Worm (Caenorhabditis elegans) whole organism, L2 larva: ENCODE measurements around the gene fzr-1.

Experiments used
- C34F6.9 ChIP-seq: fragments of 150-350 bp; optimal IDR thresholded peaks from 2 replicates; lab custom pipeline; 2014; ENCODE audit warnings: missing biosample characterization, missing genetic modification characterization
- R02D3.7 ChIP-seq: fragments of 150-350 bp; optimal IDR thresholded peaks from 2 replicates; lab custom pipeline; 2014; ENCODE audit warnings: missing biosample characterization, missing genetic modification characterization
- alr-1 ChIP-seq: fragments of 150-350 bp; optimal IDR thresholded peaks from 2 replicates; lab custom pipeline; 2014; ENCODE audit warnings: missing biosample characterization, missing genetic modification characterization
- aly-2 ChIP-seq: fragments of 150-350 bp; optimal IDR thresholded peaks from 2 replicates; lab custom pipeline; 2014; ENCODE audit warnings: missing biosample characterization, missing genetic modification characterization
- ceh-16 ChIP-seq: fragments of 150-350 bp; optimal IDR thresholded peaks from 2 replicates; lab custom pipeline; 2014; ENCODE audit warnings: missing biosample characterization, missing genetic modification characterization
- ceh-82 ChIP-seq: fragments of 150-350 bp; optimal IDR thresholded peaks from 2 replicates; lab custom pipeline; 2014; ENCODE audit warnings: missing biosample characterization, missing genetic modification characterization
- crh-2 ChIP-seq: sonication (generic microtip); optimal IDR thresholded peaks from 2 replicates; lab custom pipeline; 2017; ENCODE audit warnings: missing biosample characterization, missing genetic modification characterization
- dmd-4 ChIP-seq: sonication (generic microtip); optimal IDR thresholded peaks from 2 replicates; lab custom pipeline; 2017; ENCODE audit warnings: missing biosample characterization, missing genetic modification characterization
- egl-27 ChIP-seq: sonication (generic microtip); optimal IDR thresholded peaks from 3 replicates; lab custom pipeline; 2017; ENCODE audit warnings: missing biosample characterization, missing genetic modification reagents, missing genetic modification characterization
- elt-1 ChIP-seq: fragments of 150-350 bp; optimal IDR thresholded peaks from 2 replicates; lab custom pipeline; 2014; ENCODE audit warnings: missing biosample characterization, missing genetic modification characterization
- elt-3 ChIP-seq: sonication (generic microtip); optimal IDR thresholded peaks from 2 replicates; lab custom pipeline; 2017; ENCODE audit warnings: missing biosample characterization, missing genetic modification characterization
- fos-1 ChIP-seq: fragments of 150-350 bp; optimal IDR thresholded peaks from 2 replicates; lab custom pipeline; 2014; ENCODE audit warnings: missing biosample characterization, missing genetic modification characterization
- gmeb-1 ChIP-seq: fragments of 150-350 bp; optimal IDR thresholded peaks from 2 replicates; lab custom pipeline; 2014; ENCODE audit warnings: missing biosample characterization, missing genetic modification characterization
- lin-11 ChIP-seq: fragments of 150-350 bp; sonication (generic microtip); optimal IDR thresholded peaks from 2 replicates; lab custom pipeline; 2014; ENCODE audit warnings: missing biosample characterization, missing genetic modification characterization, inconsistent platforms, mixed read lengths
- lin-13 ChIP-seq: fragments of 150-350 bp; optimal IDR thresholded peaks from 2 replicates; lab custom pipeline; 2014; ENCODE audit warnings: missing biosample characterization, missing genetic modification reagents, missing genetic modification characterization
- lin-39 ChIP-seq: fragments of 150-350 bp; optimal IDR thresholded peaks from 2 replicates; lab custom pipeline; 2014; ENCODE audit warnings: missing biosample characterization, missing genetic modification reagents, missing genetic modification characterization
- lsy-2 ChIP-seq, 2 experiments: fragments of 150-350 bp in 1 of 2; sonication (generic microtip) in 1 of 2; optimal IDR thresholded peaks; 2 replicates each; lab custom pipeline; 2014 to 2017; ENCODE audit warnings: missing biosample characterization in 2 of 2, missing genetic modification characterization in 2 of 2
- mab-5 ChIP-seq: fragments of 150-350 bp; optimal IDR thresholded peaks from 2 replicates; lab custom pipeline; 2014; ENCODE audit warnings: missing biosample characterization, missing genetic modification characterization
- mdl-1 ChIP-seq, 2 experiments: fragments of 150-350 bp in 1 of 2; sonication (generic microtip) in 1 of 2; optimal IDR thresholded peaks; 2 replicates each; lab custom pipeline; 2017; ENCODE audit warnings: missing biosample characterization in 2 of 2, missing genetic modification characterization in 2 of 2
- nhr-10 ChIP-seq: sonication (generic microtip); optimal IDR thresholded peaks from 2 replicates; lab custom pipeline; 2017; ENCODE audit warnings: missing biosample characterization, missing genetic modification characterization
- nhr-11 ChIP-seq: fragments of 150-350 bp; optimal IDR thresholded peaks from 2 replicates; lab custom pipeline; 2014; ENCODE audit warnings: missing biosample characterization, missing genetic modification characterization
- nhr-129 ChIP-seq: fragments of 150-350 bp; optimal IDR thresholded peaks from 2 replicates; lab custom pipeline; 2014; ENCODE audit warnings: missing biosample characterization, missing genetic modification characterization
- nhr-21 ChIP-seq: fragments of 150-350 bp; optimal IDR thresholded peaks from 2 replicates; lab custom pipeline; 2014; ENCODE audit warnings: missing biosample characterization, missing genetic modification characterization
- nhr-23 ChIP-seq: fragments of 150-350 bp; optimal IDR thresholded peaks from 2 replicates; lab custom pipeline; 2014; ENCODE audit warnings: missing biosample characterization, missing genetic modification reagents, missing genetic modification characterization
- nhr-237 ChIP-seq: fragments of 150-350 bp; optimal IDR thresholded peaks from 2 replicates; lab custom pipeline; 2014; ENCODE audit warnings: missing biosample characterization, missing genetic modification characterization
- nhr-25 ChIP-seq: fragments of 150-350 bp; sonication (generic microtip); optimal IDR thresholded peaks from 3 replicates; lab custom pipeline; 2014; ENCODE audit warnings: missing biosample characterization, missing genetic modification characterization
- nhr-6 ChIP-seq: fragments of 150-350 bp; optimal IDR thresholded peaks from 2 replicates; lab custom pipeline; 2014; ENCODE audit warnings: missing biosample characterization, missing genetic modification characterization
- peb-1 ChIP-seq: fragments of 150-350 bp; optimal IDR thresholded peaks from 2 replicates; lab custom pipeline; 2014; ENCODE audit warnings: missing biosample characterization, missing genetic modification characterization
- sem-4 ChIP-seq: fragments of 150-350 bp; optimal IDR thresholded peaks from 2 replicates; lab custom pipeline; 2014; ENCODE audit warnings: missing biosample characterization, missing genetic modification reagents, missing genetic modification characterization
- skn-1 ChIP-seq: sonication (generic microtip); optimal IDR thresholded peaks from 2 replicates; lab custom pipeline; 2017; ENCODE audit warnings: missing biosample characterization, missing genetic modification characterization
- sma-3 ChIP-seq: sonication (generic microtip); optimal IDR thresholded peaks from 2 replicates; lab custom pipeline; 2016; ENCODE audit warnings: missing genetic modification reagents, missing genetic modification characterization, missing compliant biosample characterization
- sma-9 ChIP-seq, 2 experiments: fragments of 150-350 bp in 1 of 2; sonication (generic microtip) in 1 of 2; optimal IDR thresholded peaks; 2 replicates each; lab custom pipeline; 2014 to 2016; ENCODE audit warnings: missing genetic modification characterization in 2 of 2, mild to moderate bottlenecking in 1 of 2, missing biosample characterization in 1 of 2, missing compliant biosample characterization in 1 of 2, missing genetic modification reagents in 1 of 2, moderate library complexity in 1 of 2
- unc-55 ChIP-seq: fragments of 150-350 bp; sonication (generic microtip); optimal IDR thresholded peaks from 3 replicates; lab custom pipeline; 2014; ENCODE audit warnings: missing biosample characterization, missing genetic modification reagents, missing genetic modification characterization
- zag-1 ChIP-seq: fragments of 150-350 bp; optimal IDR thresholded peaks from 2 replicates; lab custom pipeline; 2014; ENCODE audit warnings: missing biosample characterization, missing genetic modification characterization
- ztf-1 ChIP-seq: fragments of 200-800 bp; sonication (Bioruptor generic); conservative IDR thresholded peaks from 2 replicates; pipeline ENCODE4 v1.3.6; 2022; ENCODE audit warnings: missing genetic modification characterization, missing compliant biosample characterization
- ztf-11 ChIP-seq: sonication (generic microtip); optimal IDR thresholded peaks from 2 replicates; lab custom pipeline; 2017; ENCODE audit warnings: missing biosample characterization, missing genetic modification characterization

fzr-1 gene

DNA sequence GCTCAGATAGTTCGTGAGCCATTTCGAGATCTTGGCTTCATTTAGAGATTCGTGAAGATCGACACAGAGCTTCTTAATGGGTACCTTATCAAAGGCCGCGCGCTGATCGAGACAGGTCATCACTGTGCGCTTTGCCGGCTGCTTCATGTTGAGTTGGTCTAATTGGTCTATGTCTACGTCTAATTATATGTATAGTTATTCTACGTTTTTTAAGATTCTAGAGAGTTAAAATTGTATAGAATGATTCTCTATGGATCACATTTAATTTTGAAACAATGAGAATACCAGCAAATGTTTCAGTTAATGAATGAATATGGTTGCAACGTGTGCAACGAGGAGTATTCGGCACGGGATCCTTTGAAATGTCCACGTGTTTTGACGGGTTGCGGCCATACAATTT, 30.4 kb upstream of the fzr-1 start, which contains the start of gene arc-1:
Gene arc-1, plus strand, starts transcription at position 301 of the 400 bp plus-strand sequence.
- TF ChIP-seq egl-27 (no peak), lin-11 (tag; lab: Kevin White, UChicago) (no peak), peb-1 (tag; lab: Kevin White, UChicago) (no peak), elt-3 (tag; lab: Kevin White, UChicago) (no peak), ztf-11 (tag; lab: Kevin White, UChicago) (no peak), nhr-129 (tag; lab: Kevin White, UChicago) (no peak), alr-1 (no peak), elt-1 (tag; lab: Kevin White, UChicago) (no peak), ceh-16 (tag; lab: Kevin White, UChicago) (no peak), dmd-4 (tag; lab: Kevin White, UChicago) (no peak), sem-4 (no peak), lin-39 (tag; lab: Kevin White, UChicago) (no peak), nhr-6 (tag; lab: Kevin White, UChicago) (no peak), nhr-23 (tag; lab: Kevin White, UChicago) (no peak), nhr-10 (no peak), mdl-1 (tag; optimal IDR thresholded peaks at IDR 0.05; lab: Kevin White, UChicago) (no peak), fos-1 (tag; lab: Kevin White, UChicago) (no peak), ztf-1 (GFP tag; lab: Robert Waterston, UW) (no peak), sma-3 (no peak)

ce11 chrII:9671308-9671707, 27.0 kb upstream of the fzr-1 start, which contains the start of gene ZK1320.7:
Gene ZK1320.7, plus strand, starts transcription at chrII:9671608.
- no peak for TF ChIP-seq aly-2
- no peak for TF ChIP-seq peb-1 (tag; lab: Kevin White, UChicago)
- TF ChIP-seq zag-1 (tag; lab: Kevin White, UChicago), result no peak
- TF ChIP-seq nhr-11 (tag; lab: Kevin White, UChicago), result no peak
- no peak for TF ChIP-seq sma-3
- TF ChIP-seq unc-55 (GFP tag; lab: Kevin White, UChicago), result no peak

DNA sequence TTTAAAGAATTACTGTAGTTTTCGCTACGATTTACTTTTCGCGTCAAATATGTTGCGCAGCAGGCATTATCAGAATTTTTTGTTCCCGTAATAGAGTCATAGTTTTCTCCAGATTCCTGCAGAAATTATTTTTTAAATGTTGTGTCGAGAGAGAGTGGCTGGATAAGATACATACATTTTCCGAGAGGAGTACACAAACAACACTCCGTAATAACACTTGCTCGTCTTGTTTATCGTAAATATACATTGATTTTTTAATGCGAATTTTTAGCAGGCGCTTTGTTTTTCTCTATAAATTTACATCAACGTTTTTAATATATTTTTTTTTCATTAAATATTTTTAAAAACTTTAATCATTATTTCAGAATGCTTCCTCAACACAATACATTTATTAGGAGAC, 24.7 kb upstream of the fzr-1 start, which contains the start of gene taf-8:
Gene taf-8, plus strand, starts transcription at position 360 of the 400 bp plus-strand sequence.
- no peak for TF ChIP-seq dmd-4 (tag; lab: Kevin White, UChicago)
- TF ChIP-seq unc-55 (GFP tag; lab: Kevin White, UChicago), result peak; percentile 83
- TF ChIP-seq crh-2, result peak; percentile 67
- peak; percentile 38 for TF ChIP-seq lin-13
- TF ChIP-seq nhr-237 (tag; lab: Kevin White, UChicago), result no peak
- TF ChIP-seq sma-9 (GFP tag; optimal IDR thresholded peaks at IDR 0.05; lab: Kevin White, UChicago), result peak; percentile 49
- no peak for TF ChIP-seq sma-9 (tag; optimal IDR thresholded peaks at IDR 0.05; lab: Kevin White, UChicago)
- TF ChIP-seq lsy-2 (tag; optimal IDR thresholded peaks at IDR 0.05; lab: Kevin White, UChicago), result peak; percentile 5 to 85
- TF ChIP-seq skn-1 (tag; lab: Kevin White, UChicago), result no peak
- TF ChIP-seq sma-3, result peak; percentile 32
- TF ChIP-seq R02D3.7 (tag; lab: Kevin White, UChicago), result peak; percentile 86
- TF ChIP-seq mab-5 (tag; lab: Kevin White, UChicago), result peak; percentile 7
- peak; percentile 26 for TF ChIP-seq nhr-21
- TF ChIP-seq nhr-25 (tag; lab: Kevin White, UChicago), result no peak
- TF ChIP-seq fos-1 (tag; lab: Kevin White, UChicago), result no peak
- peak; percentile 78 for TF ChIP-seq C34F6.9 (tag; lab: Kevin White, UChicago)
- peak; percentile 22 for TF ChIP-seq nhr-129 (tag; lab: Kevin White, UChicago)
- TF ChIP-seq gmeb-1 (tag; lab: Kevin White, UChicago), result peak; percentile 63
- TF ChIP-seq, all 48 proteins: peak for 12

- TF ChIP-seq aly-2 (no peak), lsy-2 (tag; optimal IDR thresholded peaks at IDR 0.05; lab: Kevin White, UChicago) (peak in 1 of 2 experiments; percentile 60), lin-11 (tag; lab: Kevin White, UChicago) (no peak), ceh-82 (tag; lab: Kevin White, UChicago) (no peak), zag-1 (tag; lab: Kevin White, UChicago) (no peak), mab-5 (tag; lab: Kevin White, UChicago) (no peak), nhr-129 (tag; lab: Kevin White, UChicago) (peak; percentile 16), C34F6.9 (tag; lab: Kevin White, UChicago) (peak; percentile 34), gmeb-1 (tag; lab: Kevin White, UChicago) (no peak), unc-55 (GFP tag; lab: Kevin White, UChicago) (peak; percentile 73)
- TF ChIP-seq, all 48 proteins: peak for 4
Measured at ce11 chrII:9667382-9667781, 23.1 kb upstream of the fzr-1 start, which contains the start of gene ZK1320.11. Gene ZK1320.11, plus strand, starts transcription at chrII:9667624.
